Worm (Caenorhabditis elegans) whole organism, mixed stage, embryonic: ENCODE measurements around the gene Y71H2AM.25.

Experiments used
- ceh-43 ChIP-seq: fragments of 200-800 bp; sonication (Bioruptor generic); optimal IDR thresholded peaks from 2 replicates; lab custom pipeline; 2018; ENCODE audit warnings: mild to moderate bottlenecking, missing genetic modification characterization, moderate library complexity, missing compliant biosample characterization
- ham-2 ChIP-seq: fragments of 200-800 bp; sonication (Bioruptor generic); optimal IDR thresholded peaks from 2 replicates; lab custom pipeline; 2018; ENCODE audit warnings: mild to moderate bottlenecking, missing genetic modification characterization, missing compliant biosample characterization
- lsy-2 ChIP-seq: fragments of 150-350 bp; optimal IDR thresholded peaks from 2 replicates; lab custom pipeline; 2014; ENCODE audit warnings: missing biosample characterization, missing genetic modification characterization
- mls-2 ChIP-seq: sonication (generic microtip); optimal IDR thresholded peaks from 2 replicates; lab custom pipeline; 2016; ENCODE audit warnings: mild to moderate bottlenecking, missing genetic modification characterization, moderate library complexity, missing compliant biosample characterization
- nhr-237 ChIP-seq: fragments of 150-350 bp; optimal IDR thresholded peaks from 2 replicates; lab custom pipeline; 2014; ENCODE audit warnings: missing biosample characterization, missing genetic modification characterization
- snpc-4 ChIP-seq: fragments of 150-350 bp; optimal IDR thresholded peaks from 2 replicates; lab custom pipeline; 2014; ENCODE audit warnings: missing biosample characterization, missing genetic modification characterization
- unc-39 ChIP-seq: fragments of 150-350 bp; optimal IDR thresholded peaks from 2 replicates; lab custom pipeline; 2014; ENCODE audit warnings: missing biosample characterization, missing genetic modification characterization

ce11 chrIII:2834998-2835397, 32.7 kb downstream of the Y71H2AM.25 start:
- no peak for TF ChIP-seq nhr-237 (tag; lab: Kevin White, UChicago)
- no peak for TF ChIP-seq snpc-4
- TF ChIP-seq lsy-2 = no peak
- no peak for TF ChIP-seq ham-2 (GFP tag; lab: Kevin White, UChicago)
- no peak for TF ChIP-seq unc-39 (tag; lab: Kevin White, UChicago)
- no peak for TF ChIP-seq ceh-43 (GFP tag; lab: Kevin White, UChicago)
- TF ChIP-seq mls-2 (tag; lab: Kevin White, UChicago) = no peak
